Worm (Caenorhabditis elegans) whole organism, L3 larva: ENCODE measurements around the gene zipt-3.

Experiments used
- aly-2 ChIP-seq: fragments of 150-350 bp; optimal IDR thresholded peaks from 2 replicates; lab custom pipeline; 2014; ENCODE audit warnings: missing biosample characterization, missing genetic modification characterization
- ama-1 ChIP-seq: fragments of 150-350 bp; optimal IDR thresholded peaks from 2 replicates; lab custom pipeline; 2018
- ceh-16 ChIP-seq: sonication (generic microtip); optimal IDR thresholded peaks from 2 replicates; lab custom pipeline; 2017; ENCODE audit warnings: missing biosample characterization, missing genetic modification characterization
- ceh-28 ChIP-seq: fragments of 150-350 bp; optimal IDR thresholded peaks from 2 replicates; lab custom pipeline; 2014; ENCODE audit warnings: missing biosample characterization, missing genetic modification reagents, missing genetic modification characterization
- ceh-82 ChIP-seq: fragments of 150-350 bp; optimal IDR thresholded peaks from 2 replicates; lab custom pipeline; 2014; ENCODE audit warnings: missing biosample characterization, missing genetic modification characterization
- ceh-9 ChIP-seq: sonication (generic microtip); optimal IDR thresholded peaks from 2 replicates; lab custom pipeline; 2018; ENCODE audit warnings: missing biosample characterization, missing genetic modification characterization
- egl-27 ChIP-seq: sonication (generic microtip); optimal IDR thresholded peaks from 4 replicates; lab custom pipeline; 2017; ENCODE audit warnings: missing biosample characterization, missing genetic modification reagents, missing genetic modification characterization
- egl-5 ChIP-seq: fragments of 150-350 bp; optimal IDR thresholded peaks from 2 replicates; lab custom pipeline; 2017; ENCODE audit warnings: missing biosample characterization, missing genetic modification reagents, missing genetic modification characterization, inconsistent platforms
- elt-1 ChIP-seq: fragments of 150-350 bp; optimal IDR thresholded peaks from 2 replicates; lab custom pipeline; 2014; ENCODE audit warnings: missing biosample characterization, missing genetic modification characterization
- elt-2 ChIP-seq: sonication (generic microtip); optimal IDR thresholded peaks from 2 replicates; lab custom pipeline; 2016; ENCODE audit warnings: missing genetic modification reagents, mild to moderate bottlenecking, missing genetic modification characterization, missing compliant biosample characterization
- elt-3 ChIP-seq, 3 experiments: fragments of 150-350 bp in 1 of 3; sonication (generic microtip) in 2 of 3; optimal IDR thresholded peaks; 2 replicates in 2 of 3; 4 replicates in 1 of 3; lab custom pipeline; 2014 to 2017; ENCODE audit warnings: missing biosample characterization in 3 of 3, missing genetic modification characterization in 3 of 3
- fkh-2 ChIP-seq: fragments of 150-350 bp; optimal IDR thresholded peaks from 2 replicates; lab custom pipeline; 2014; ENCODE audit warnings: missing biosample characterization, missing genetic modification reagents, missing genetic modification characterization
- fos-1 ChIP-seq: fragments of 150-350 bp; optimal IDR thresholded peaks from 2 replicates; lab custom pipeline; 2014; ENCODE audit warnings: missing biosample characterization, missing genetic modification characterization
- hmg-11 ChIP-seq: sonication (generic microtip); optimal IDR thresholded peaks from 2 replicates; lab custom pipeline; 2016; ENCODE audit warnings: missing genetic modification characterization, missing compliant biosample characterization
- jun-1 ChIP-seq: fragments of 150-350 bp; optimal IDR thresholded peaks from 2 replicates; lab custom pipeline; 2014; ENCODE audit warnings: missing biosample characterization, missing genetic modification reagents, missing genetic modification characterization
- lin-15B ChIP-seq: fragments of 150-350 bp; optimal IDR thresholded peaks from 2 replicates; lab custom pipeline; 2014; ENCODE audit warnings: missing biosample characterization, missing genetic modification characterization
- lin-39 ChIP-seq: fragments of 150-350 bp; optimal IDR thresholded peaks from 2 replicates; lab custom pipeline; 2018; ENCODE audit warnings: missing biosample characterization, missing genetic modification reagents, missing genetic modification characterization
- lsy-12 ChIP-seq: sonication (generic microtip); optimal IDR thresholded peaks from 2 replicates; lab custom pipeline; 2016; ENCODE audit warnings: mild to moderate bottlenecking, missing genetic modification characterization, missing compliant biosample characterization
- mdl-1 ChIP-seq: fragments of 150-350 bp; optimal IDR thresholded peaks from 2 replicates; lab custom pipeline; 2014; ENCODE audit warnings: missing biosample characterization, missing genetic modification characterization
- nfya-1 ChIP-seq: sonication (generic microtip); optimal IDR thresholded peaks from 2 replicates; lab custom pipeline; 2017; ENCODE audit warnings: missing genetic modification characterization, mild to moderate bottlenecking, missing compliant biosample characterization, antibody characterized with exemption, moderate library complexity; ENCODE audit not compliant: insufficient read depth
- nhr-11 ChIP-seq: fragments of 150-350 bp; optimal IDR thresholded peaks from 2 replicates; lab custom pipeline; 2014; ENCODE audit warnings: missing biosample characterization, missing genetic modification characterization
- nhr-12 ChIP-seq: fragments of 150-350 bp; optimal IDR thresholded peaks from 2 replicates; lab custom pipeline; 2014; ENCODE audit warnings: missing biosample characterization, missing genetic modification characterization
- nhr-23 ChIP-seq: fragments of 150-350 bp; optimal IDR thresholded peaks from 2 replicates; lab custom pipeline; 2014; ENCODE audit warnings: missing biosample characterization, missing genetic modification reagents, missing genetic modification characterization
- nhr-28 ChIP-seq: fragments of 150-350 bp; optimal IDR thresholded peaks from 2 replicates; lab custom pipeline; 2014; ENCODE audit warnings: missing biosample characterization, missing genetic modification characterization
- nhr-67 ChIP-seq: fragments of 150-350 bp; optimal IDR thresholded peaks from 2 replicates; lab custom pipeline; 2014; ENCODE audit warnings: missing biosample characterization, missing genetic modification characterization
- nhr-76 ChIP-seq: fragments of 150-350 bp; sonication (generic microtip); optimal IDR thresholded peaks from 5 replicates; lab custom pipeline; 2014; ENCODE audit warnings: missing biosample characterization, missing genetic modification characterization
- pha-4 ChIP-seq: fragments of 150-350 bp; optimal IDR thresholded peaks from 2 replicates; lab custom pipeline; 2014; ENCODE audit warnings: missing biosample characterization, missing genetic modification reagents, missing genetic modification characterization
- pqm-1 ChIP-seq: fragments of 150-350 bp; optimal IDR thresholded peaks from 2 replicates; lab custom pipeline; 2017; ENCODE audit warnings: missing biosample characterization, missing genetic modification characterization, inconsistent platforms
- skn-1 ChIP-seq: fragments of 150-350 bp; optimal IDR thresholded peaks from 2 replicates; lab custom pipeline; 2014; ENCODE audit warnings: missing biosample characterization, missing genetic modification characterization
- snpc-4 ChIP-seq: fragments of 150-350 bp; optimal IDR thresholded peaks from 2 replicates; lab custom pipeline; 2014; ENCODE audit warnings: missing biosample characterization, missing genetic modification characterization
- tbx-2 ChIP-seq: sonication (generic microtip); optimal IDR thresholded peaks from 2 replicates; lab custom pipeline; 2016; ENCODE audit warnings: mild to moderate bottlenecking, missing genetic modification characterization, missing compliant biosample characterization
- unc-39 ChIP-seq: sonication (generic microtip); optimal IDR thresholded peaks from 4 replicates; lab custom pipeline; 2017; ENCODE audit warnings: missing biosample characterization, missing genetic modification characterization
- unc-62 ChIP-seq: fragments of 150-350 bp; sonication (generic microtip); optimal IDR thresholded peaks from 4 replicates; lab custom pipeline; 2014; ENCODE audit warnings: missing biosample characterization, missing genetic modification reagents, missing genetic modification characterization
- zag-1 ChIP-seq: fragments of 150-350 bp; optimal IDR thresholded peaks from 2 replicates; lab custom pipeline; 2014; ENCODE audit warnings: missing biosample characterization, missing genetic modification characterization
- ztf-11 ChIP-seq: fragments of 150-350 bp; optimal IDR thresholded peaks from 2 replicates; lab custom pipeline; 2014; ENCODE audit warnings: missing biosample characterization, missing genetic modification characterization

The zipt-3 gene

ce11 chrII:5717831-5718230, at the start of gene zipt-3:
Gene zipt-3, plus strand, starts transcription at chrII:5718131.
- TF ChIP-seq elt-1 (no peak), ceh-16 (tag; lab: Kevin White, UChicago) (no peak), nhr-12 (tag; lab: Kevin White, UChicago) (no peak), ceh-28 (tag; lab: Kevin White, UChicago) (no peak), snpc-4 (no peak), ama-1 (lab: Kevin White, UChicago) (no peak), pha-4 (tag; lab: Kevin White, UChicago) (no peak), egl-5 (tag; lab: Kevin White, UChicago) (no peak), nhr-67 (tag; lab: Kevin White, UChicago) (no peak), fkh-2 (no peak)

ce11 chrII:5668830-5669229, 49.1 kb upstream of the zipt-3 start, which contains the start of gene C25H3.7:
Gene C25H3.7, minus strand, starts transcription at chrII:5668930.
- no peak for TF ChIP-seq nhr-23 (tag; lab: Kevin White, UChicago)
- TF ChIP-seq lin-39 (tag; lab: Kevin White, UChicago): no peak
- no peak for TF ChIP-seq pqm-1
- TF ChIP-seq ceh-28 (tag; lab: Kevin White, UChicago): no peak
- no peak for TF ChIP-seq skn-1 (tag; lab: Kevin White, UChicago)
- no peak for TF ChIP-seq fos-1 (tag; lab: Kevin White, UChicago)
- no peak for TF ChIP-seq fkh-2
- no peak for TF ChIP-seq snpc-4
- TF ChIP-seq mdl-1 (tag; lab: Kevin White, UChicago): no peak
- TF ChIP-seq jun-1 (tag; lab: Kevin White, UChicago): no peak
- no peak for TF ChIP-seq ceh-9
- TF ChIP-seq tbx-2: no peak
- no peak for TF ChIP-seq unc-62 (GFP tag; lab: Kevin White, UChicago)
- no peak for TF ChIP-seq elt-2
- TF ChIP-seq ceh-82 (tag; lab: Kevin White, UChicago): no peak
- no peak for TF ChIP-seq nhr-67 (tag; lab: Kevin White, UChicago)
- no peak for TF ChIP-seq aly-2
- no peak for TF ChIP-seq nhr-28 (tag; lab: Kevin White, UChicago)
- TF ChIP-seq lin-15B (tag; lab: Kevin White, UChicago): no peak

DNA sequence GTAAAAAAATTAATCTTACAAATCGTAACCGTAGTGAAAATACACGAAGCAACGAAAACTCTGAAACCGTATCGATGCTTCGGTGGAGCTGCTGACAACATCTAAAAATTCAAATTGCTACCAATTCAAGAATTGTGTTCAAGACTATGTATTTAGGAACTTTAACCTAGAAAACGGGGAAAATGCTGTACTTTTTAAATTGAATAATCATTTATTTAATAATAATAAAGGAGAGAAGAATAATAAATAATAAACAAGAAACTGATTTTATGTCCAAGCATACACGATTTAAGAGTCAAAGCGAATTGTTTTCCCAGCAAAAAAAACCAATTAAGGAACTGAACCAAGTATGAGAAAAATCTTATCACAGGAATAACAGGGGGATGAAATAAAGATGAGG, 48.4 kb upstream of the zipt-3 start, which contains the start of gene C25H3.17:
Gene C25H3.17 (minus strand): TSS at position 101 of the 400 bp plus-strand sequence.
- no peak for TF ChIP-seq nhr-12 (tag; lab: Kevin White, UChicago)
- TF ChIP-seq fos-1 (tag; lab: Kevin White, UChicago): no peak
- TF ChIP-seq lsy-12: no peak
- TF ChIP-seq snpc-4: no peak

DNA sequence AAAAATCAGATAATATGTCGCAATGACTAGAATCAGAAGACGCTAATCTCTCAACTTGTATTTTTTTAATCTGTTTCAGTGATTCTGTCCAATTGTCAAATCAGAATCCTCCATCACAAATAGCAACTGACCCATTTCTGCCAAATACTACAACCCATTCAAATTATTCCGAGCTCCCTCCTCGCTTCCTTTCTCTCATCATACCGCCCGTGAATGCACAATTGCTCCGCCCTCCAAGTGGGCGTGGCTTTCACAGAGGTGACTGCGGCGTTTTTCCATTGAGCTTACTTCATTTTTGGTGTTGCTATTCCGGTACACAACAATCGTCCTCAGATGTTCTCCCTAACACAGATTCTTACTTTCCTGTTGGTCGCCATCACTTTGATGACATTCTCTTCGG, 37.2 kb upstream of the zipt-3 start, which contains the start of gene flp-27:
Gene flp-27 (plus strand): TSS at position 301 of the 400 bp plus-strand sequence.
- TF ChIP-seq ztf-11 (tag; lab: Kevin White, UChicago) (no peak), aly-2 (no peak), nhr-67 (tag; lab: Kevin White, UChicago) (no peak), nhr-76 (tag; lab: Kevin White, UChicago) (no peak), ama-1 (lab: Kevin White, UChicago) (no peak), pqm-1 (no peak), nfya-1 (no peak), nhr-11 (no peak), hmg-11 (tag; lab: Kevin White, UChicago) (no peak), elt-3 (tag; optimal IDR thresholded peaks at IDR 0.05; lab: Kevin White, UChicago) (no peak), unc-39 (tag; lab: Kevin White, UChicago) (no peak), lin-39 (tag; lab: Kevin White, UChicago) (no peak), zag-1 (tag; lab: Kevin White, UChicago) (no peak), ceh-9 (no peak), elt-2 (no peak), unc-62 (GFP tag; lab: Kevin White, UChicago) (no peak), snpc-4 (no peak)
- TF ChIP-seq, all 47 proteins: peak for 0

ce11 chrII:5688959-5689358, 29.0 kb upstream of the zipt-3 start, which contains the start of gene C25H3.11:
Gene C25H3.11, minus strand, starts transcription at chrII:5689040.
- peak; percentile 53 for TF ChIP-seq lin-15B (tag; lab: Kevin White, UChicago)
- TF ChIP-seq nhr-23 (tag; lab: Kevin White, UChicago): no peak
- peak; percentile 67 for TF ChIP-seq nfya-1
- peak; percentile 70 for TF ChIP-seq elt-2
- TF ChIP-seq egl-27 (tag; lab: Kevin White, UChicago): no peak
- no peak for TF ChIP-seq nhr-11
- peak; percentile 4 for TF ChIP-seq lsy-12
- TF ChIP-seq pha-4 (tag; lab: Kevin White, UChicago): peak; percentile 42
- peak; percentile 29 for TF ChIP-seq snpc-4
- peak; percentile 52 for TF ChIP-seq ama-1 (lab: Kevin White, UChicago)
- peak; percentile 26 for TF ChIP-seq pqm-1
